Worm (Caenorhabditis elegans) whole organism, late embryonic: ENCODE data around the gene C49H3.3.
A peak's percentile ranks its signal among the peaks of the same experiment; 100 is the strongest.

ENCODE experiments used
- C08G9.2 ChIP-seq: sonication (generic microtip); optimal IDR thresholded peaks from 2 replicates; lab custom pipeline; 2016; ENCODE audit warnings: mild to moderate bottlenecking, missing genetic modification characterization, moderate library complexity, missing compliant biosample characterization
- C38D4.7 ChIP-seq: fragments of 200-800 bp; sonication (Bioruptor generic); optimal IDR thresholded peaks from 2 replicates; lab custom pipeline; 2018; ENCODE audit warnings: mild to moderate bottlenecking, missing genetic modification characterization, moderate library complexity, missing compliant biosample characterization
- K02D7.2 ChIP-seq: sonication (generic microtip); optimal IDR thresholded peaks from 2 replicates; lab custom pipeline; 2017; ENCODE audit warnings: mild to moderate bottlenecking, missing genetic modification characterization, missing compliant biosample characterization
- K09A11.1 ChIP-seq: sonication (generic microtip); optimal IDR thresholded peaks from 2 replicates; lab custom pipeline; 2017; ENCODE audit warnings: antibody characterized with exemption, mild to moderate bottlenecking, missing genetic modification characterization, missing compliant biosample characterization; ENCODE audit not compliant: insufficient read depth
- T23F11.4 ChIP-seq: fragments of 200-800 bp; sonication (Bioruptor generic); optimal IDR thresholded peaks from 2 replicates; lab custom pipeline; 2018; ENCODE audit warnings: mild to moderate bottlenecking, missing genetic modification characterization, missing compliant biosample characterization
- ahr-1 ChIP-seq: sonication (generic microtip); optimal IDR thresholded peaks from 2 replicates; lab custom pipeline; 2016; ENCODE audit warnings: missing genetic modification characterization, missing compliant biosample characterization
- ama-1 ChIP-seq: fragments of 150-350 bp; optimal IDR thresholded peaks from 2 replicates; lab custom pipeline; 2014
- ceh-14 ChIP-seq: sonication (generic microtip); optimal IDR thresholded peaks from 2 replicates; lab custom pipeline; 2016; ENCODE audit warnings: missing genotype, missing genetic modification characterization, missing compliant biosample characterization
- ceh-18 ChIP-seq: sonication (generic microtip); optimal IDR thresholded peaks from 2 replicates; lab custom pipeline; 2016; ENCODE audit warnings: missing genetic modification characterization, missing compliant biosample characterization
- ceh-19 ChIP-seq: fragments of 200-800 bp; sonication (Bioruptor generic); optimal IDR thresholded peaks from 2 replicates; lab custom pipeline; 2018; ENCODE audit warnings: mild to moderate bottlenecking, missing genetic modification characterization, missing compliant biosample characterization
- ceh-2 ChIP-seq: sonication (generic microtip); optimal IDR thresholded peaks from 2 replicates; lab custom pipeline; 2016; ENCODE audit warnings: missing genotype, missing genetic modification characterization, missing compliant biosample characterization
- ceh-22 ChIP-seq: sonication (generic microtip); optimal IDR thresholded peaks from 2 replicates; lab custom pipeline; 2017; ENCODE audit warnings: missing biosample characterization, missing genetic modification characterization
- ceh-24 ChIP-seq: sonication (generic microtip); optimal IDR thresholded peaks from 2 replicates; lab custom pipeline; 2016; ENCODE audit warnings: mild to moderate bottlenecking, missing genetic modification characterization, missing compliant biosample characterization
- ceh-30 ChIP-seq: fragments of 150-350 bp; optimal IDR thresholded peaks from 2 replicates; lab custom pipeline; 2014; ENCODE audit warnings: missing biosample characterization, missing genetic modification characterization
- ceh-31 ChIP-seq: sonication (generic microtip); optimal IDR thresholded peaks from 2 replicates; lab custom pipeline; 2016; ENCODE audit warnings: missing genetic modification characterization, missing compliant biosample characterization
- elt-4 ChIP-seq: sonication (generic microtip); optimal IDR thresholded peaks from 2 replicates; lab custom pipeline; 2016; ENCODE audit warnings: missing genetic modification characterization, missing compliant biosample characterization
- ets-4 ChIP-seq: sonication (generic microtip); optimal IDR thresholded peaks from 2 replicates; lab custom pipeline; 2016; ENCODE audit warnings: missing genetic modification characterization, missing compliant biosample characterization
- eyg-1 ChIP-seq: sonication (generic microtip); optimal IDR thresholded peaks from 2 replicates; lab custom pipeline; 2016; ENCODE audit warnings: missing genotype, missing genetic modification characterization, missing compliant biosample characterization
- fax-1 ChIP-seq: sonication (generic microtip); optimal IDR thresholded peaks from 2 replicates; lab custom pipeline; 2016; ENCODE audit warnings: missing genotype, missing genetic modification characterization, missing compliant biosample characterization
- fkh-10 ChIP-seq: fragments of 150-350 bp; optimal IDR thresholded peaks from 2 replicates; lab custom pipeline; 2014; ENCODE audit warnings: missing biosample characterization, missing genetic modification reagents, missing genetic modification characterization
- gmeb-2 ChIP-seq: sonication (generic microtip); optimal IDR thresholded peaks from 2 replicates; lab custom pipeline; 2016; ENCODE audit warnings: missing genetic modification characterization, inconsistent platforms, missing compliant biosample characterization
- hlh-13 ChIP-seq: fragments of 200-800 bp; sonication (Bioruptor generic); optimal IDR thresholded peaks from 2 replicates; lab custom pipeline; 2018; ENCODE audit warnings: mild to moderate bottlenecking, missing genetic modification characterization, missing compliant biosample characterization
- hlh-15 ChIP-seq: sonication (generic microtip); optimal IDR thresholded peaks from 2 replicates; lab custom pipeline; 2016; ENCODE audit warnings: missing genetic modification characterization, missing compliant biosample characterization
- hlh-30 ChIP-seq: sonication (generic microtip); optimal IDR thresholded peaks from 2 replicates; lab custom pipeline; 2017; ENCODE audit warnings: antibody characterized with exemption, missing genetic modification characterization, missing compliant biosample characterization; ENCODE audit not compliant: insufficient read depth
- lin-11 ChIP-seq: fragments of 200-800 bp; sonication (Bioruptor generic); optimal IDR thresholded peaks from 2 replicates; lab custom pipeline; 2018; ENCODE audit warnings: mild to moderate bottlenecking, missing genetic modification characterization, missing compliant biosample characterization
- nfya-1 ChIP-seq: sonication (generic microtip); optimal IDR thresholded peaks from 2 replicates; lab custom pipeline; 2017; ENCODE audit warnings: missing genetic modification characterization, mild to moderate bottlenecking, missing compliant biosample characterization, antibody characterized with exemption, moderate library complexity
- nhr-11 ChIP-seq: fragments of 150-350 bp; optimal IDR thresholded peaks from 2 replicates; lab custom pipeline; 2014; ENCODE audit warnings: missing biosample characterization, missing genetic modification characterization
- odd-2 ChIP-seq: sonication (generic microtip); optimal IDR thresholded peaks from 2 replicates; lab custom pipeline; 2017; ENCODE audit warnings: antibody characterized with exemption, mild to moderate bottlenecking, missing genetic modification characterization, missing compliant biosample characterization
- pag-3 ChIP-seq: sonication (generic microtip); optimal IDR thresholded peaks from 2 replicates; lab custom pipeline; 2016; ENCODE audit warnings: missing compliant biosample characterization, missing genetic modification characterization, borderline replicate concordance
- pat-9 ChIP-seq: fragments of 200-800 bp; sonication (Bioruptor generic); optimal IDR thresholded peaks from 2 replicates; lab custom pipeline; 2018; ENCODE audit warnings: mild to moderate bottlenecking, missing genetic modification characterization, moderate library complexity, missing compliant biosample characterization
- pha-4 ChIP-seq: fragments of 150-350 bp; optimal IDR thresholded peaks from 2 replicates; lab custom pipeline; 2018; ENCODE audit warnings: missing biosample characterization, missing genetic modification reagents, missing genetic modification characterization
- ref-2 ChIP-seq: sonication (generic microtip); optimal IDR thresholded peaks from 2 replicates; lab custom pipeline; 2016; ENCODE audit warnings: missing genetic modification characterization, missing compliant biosample characterization
- rnt-1 ChIP-seq: sonication (generic microtip); optimal IDR thresholded peaks from 2 replicates; lab custom pipeline; 2016; ENCODE audit warnings: missing genetic modification characterization, missing compliant biosample characterization
- sdc-2 ChIP-seq: sonication (generic microtip); optimal IDR thresholded peaks from 2 replicates; lab custom pipeline; 2016; ENCODE audit warnings: missing genotype, missing genetic modification characterization, missing compliant biosample characterization
- sox-2 ChIP-seq: fragments of 200-800 bp; sonication (Bioruptor generic); IDR thresholded peaks from 2 replicates; pipeline ENCODE4 v1.3.6; 2022; ENCODE audit warnings: missing genetic modification reagents, missing genetic modification characterization, missing compliant biosample characterization
- tbx-7 ChIP-seq: sonication (generic microtip); optimal IDR thresholded peaks from 2 replicates; lab custom pipeline; 2016; ENCODE audit warnings: missing genotype, missing genetic modification characterization, missing compliant biosample characterization
- unc-3 ChIP-seq, 2 experiments: fragments of 200-800 bp in 1 of 2; sonication (Bioruptor generic) in 1 of 2; sonication (generic microtip) in 1 of 2; conservative IDR thresholded peaks in 1 of 2; optimal IDR thresholded peaks in 1 of 2; 2 replicates each; pipeline versions ENCODE4 v1.3.6 to Lab custom; 2016 to 2022; ENCODE audit warnings: missing compliant biosample characterization in 2 of 2, missing genetic modification characterization in 2 of 2, missing genetic modification reagents in 1 of 2
- unc-42 ChIP-seq: sonication (generic microtip); optimal IDR thresholded peaks from 2 replicates; lab custom pipeline; 2016; ENCODE audit warnings: missing genotype, missing genetic modification characterization, missing compliant biosample characterization
- unc-55 ChIP-seq: sonication (generic microtip); optimal IDR thresholded peaks from 2 replicates; lab custom pipeline; 2017; ENCODE audit warnings: missing biosample characterization, missing genetic modification reagents, missing genetic modification characterization
- zip-5 ChIP-seq: sonication (generic microtip); optimal IDR thresholded peaks from 2 replicates; lab custom pipeline; 2016; ENCODE audit warnings: missing genetic modification characterization, missing compliant biosample characterization
- ztf-16 ChIP-seq: sonication (generic microtip); optimal IDR thresholded peaks from 2 replicates; lab custom pipeline; 2017; ENCODE audit warnings: missing genetic modification characterization, missing compliant biosample characterization

The C49H3.3 gene

DNA sequence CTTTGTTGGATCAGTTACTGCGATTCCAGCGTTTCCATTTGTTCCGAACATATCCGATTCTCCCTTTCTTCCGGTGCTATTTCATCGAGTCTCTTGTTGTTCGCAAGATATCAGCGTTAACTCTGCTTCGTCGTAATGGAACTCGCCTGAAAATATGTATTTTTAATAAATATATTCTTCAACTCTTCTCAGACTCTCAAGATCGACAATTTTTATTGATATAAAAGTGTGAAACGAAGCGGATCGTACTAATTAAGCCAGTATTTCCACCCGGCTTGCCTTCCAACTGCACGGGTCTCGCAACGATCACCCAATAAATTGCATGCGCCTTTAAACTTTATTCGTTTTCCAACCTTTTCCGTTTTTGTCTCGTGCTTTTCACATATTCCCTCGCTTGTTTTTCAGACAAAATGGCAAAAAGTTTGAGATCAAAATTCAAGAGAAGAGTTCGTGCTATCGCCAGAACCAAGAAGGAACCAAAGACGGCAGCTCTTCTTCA is at the start of gene C49H3.3, which contains the start of gene xpo-3:
Gene C49H3.3, plus strand, starts transcription at position 369 of the 499 bp plus-strand sequence.
Gene xpo-3, minus strand, starts transcription at position 51 of the 499 bp plus-strand sequence.
- peak; percentile 51 for TF ChIP-seq unc-42 (tag; lab: Kevin White, UChicago)
- TF ChIP-seq hlh-30 = peak; percentile 3
- TF ChIP-seq unc-3 (GFP tag; conservative IDR thresholded peaks at IDR 0.05; lab: Robert Waterston, UW) = no peak
- no peak for TF ChIP-seq unc-3 (tag; optimal IDR thresholded peaks at IDR 0.05; lab: Kevin White, UChicago)
- no peak for TF ChIP-seq hlh-13
- no peak for TF ChIP-seq nfya-1 (tag; lab: Kevin White, UChicago)
- TF ChIP-seq K09A11.1 (tag; lab: Kevin White, UChicago) = no peak
- no peak for TF ChIP-seq C38D4.7 (GFP tag; lab: Kevin White, UChicago)
- TF ChIP-seq ztf-16 (tag; lab: Kevin White, UChicago) = no peak
- no peak for TF ChIP-seq eyg-1 (tag; lab: Kevin White, UChicago)
- no peak for TF ChIP-seq sox-2 (GFP tag; lab: Robert Waterston, UW)
- TF ChIP-seq odd-2 (tag; lab: Kevin White, UChicago) = no peak
- no peak for TF ChIP-seq tbx-7
- no peak for TF ChIP-seq fax-1 (tag; lab: Kevin White, UChicago)
- no peak for TF ChIP-seq ceh-30 (tag; lab: Kevin White, UChicago)
- peak; percentile 14 for TF ChIP-seq ceh-31
- TF ChIP-seq ceh-19 (GFP tag; lab: Kevin White, UChicago) = no peak
- no peak for TF ChIP-seq rnt-1 (tag; lab: Kevin White, UChicago)
- TF ChIP-seq pat-9 (tag; lab: Kevin White, UChicago) = no peak
- TF ChIP-seq fkh-10 (GFP tag; lab: Kevin White, UChicago) = no peak
- no peak for TF ChIP-seq ceh-18 (tag; lab: Kevin White, UChicago)

DNA sequence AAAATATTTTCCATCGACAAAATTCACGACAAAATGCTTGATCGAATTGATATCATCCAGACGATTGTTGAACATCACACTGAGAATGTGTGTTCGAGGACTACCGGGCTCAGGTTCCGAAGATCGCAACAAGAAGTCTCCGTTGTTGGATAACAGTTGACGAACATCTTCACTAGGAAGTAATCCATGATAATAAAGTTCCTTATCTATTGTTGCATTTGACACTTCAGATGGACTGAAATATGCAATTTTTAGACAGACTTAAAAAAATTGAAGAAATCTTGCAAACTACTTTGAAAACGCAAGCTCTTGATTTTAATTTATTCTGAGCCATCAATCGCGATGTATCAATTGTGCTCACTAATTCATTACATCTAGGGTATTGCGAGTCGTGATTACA is 46.9 kb upstream of the C49H3.3 start:
- TF ChIP-seq unc-55 (GFP tag; lab: Kevin White, UChicago) (no peak), ceh-24 (no peak), ceh-2 (tag; lab: Kevin White, UChicago) (no peak), ceh-22 (tag; lab: Kevin White, UChicago) (no peak), C08G9.2 (tag; lab: Kevin White, UChicago) (no peak), ceh-14 (tag; lab: Kevin White, UChicago) (no peak), ceh-31 (no peak), ztf-16 (tag; lab: Kevin White, UChicago) (no peak), ceh-18 (tag; lab: Kevin White, UChicago) (no peak), lin-11 (no peak), sdc-2 (tag; lab: Kevin White, UChicago) (no peak), ets-4 (tag; lab: Kevin White, UChicago) (no peak), fkh-10 (GFP tag; lab: Kevin White, UChicago) (no peak), gmeb-2 (tag; lab: Kevin White, UChicago) (no peak), zip-5 (tag; lab: Kevin White, UChicago) (no peak)
- TF ChIP-seq, all 69 proteins: peak for 0

DNA sequence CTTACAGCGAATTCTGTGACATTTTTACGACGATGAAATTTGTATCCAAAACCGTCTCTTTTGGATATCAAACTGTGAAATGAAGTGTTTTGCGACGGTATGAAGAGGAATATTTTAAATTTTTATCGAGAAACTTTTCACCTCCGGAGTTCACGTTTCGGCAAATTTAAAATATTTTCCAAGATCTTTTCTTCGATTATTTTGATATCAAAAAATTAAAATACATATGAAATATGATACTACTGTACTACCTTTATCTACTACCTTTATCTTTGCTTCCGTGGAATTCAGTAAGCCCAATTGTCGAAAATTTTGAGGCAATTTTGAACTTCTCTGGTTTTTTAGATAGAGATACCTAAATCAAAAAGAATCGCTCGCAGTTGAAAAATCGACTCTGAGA is 46.4 kb upstream of the C49H3.3 start, which contains the start of gene kin-26:
Gene kin-26, minus strand, starts transcription at position 101 of the 400 bp plus-strand sequence.
- no peak for TF ChIP-seq K02D7.2 (tag; lab: Kevin White, UChicago)
- no peak for TF ChIP-seq hlh-30
- no peak for TF ChIP-seq ceh-19 (GFP tag; lab: Kevin White, UChicago)
- TF ChIP-seq ref-2 (tag; lab: Kevin White, UChicago) = no peak
- no peak for TF ChIP-seq T23F11.4 (GFP tag; lab: Kevin White, UChicago)
- no peak for TF ChIP-seq pha-4
- TF ChIP-seq eyg-1 (tag; lab: Kevin White, UChicago) = no peak
- no peak for TF ChIP-seq ama-1
- TF ChIP-seq sdc-2 (tag; lab: Kevin White, UChicago) = no peak
- TF ChIP-seq nhr-11 = no peak
- no peak for TF ChIP-seq ceh-22 (tag; lab: Kevin White, UChicago)
- TF ChIP-seq pag-3 = no peak
- no peak for TF ChIP-seq hlh-15 (tag; lab: Kevin White, UChicago)
- no peak for TF ChIP-seq ahr-1 (tag; lab: Kevin White, UChicago)
- no peak for TF ChIP-seq elt-4 (tag; lab: Kevin White, UChicago)
- TF ChIP-seq lin-11 = no peak
- TF ChIP-seq ztf-16 (tag; lab: Kevin White, UChicago) = no peak
- no peak for TF ChIP-seq fkh-10 (GFP tag; lab: Kevin White, UChicago)
